Fruit fly (Drosophila melanogaster): ENCODE results near the gene CG14042.

Gene CG14042

DNA sequence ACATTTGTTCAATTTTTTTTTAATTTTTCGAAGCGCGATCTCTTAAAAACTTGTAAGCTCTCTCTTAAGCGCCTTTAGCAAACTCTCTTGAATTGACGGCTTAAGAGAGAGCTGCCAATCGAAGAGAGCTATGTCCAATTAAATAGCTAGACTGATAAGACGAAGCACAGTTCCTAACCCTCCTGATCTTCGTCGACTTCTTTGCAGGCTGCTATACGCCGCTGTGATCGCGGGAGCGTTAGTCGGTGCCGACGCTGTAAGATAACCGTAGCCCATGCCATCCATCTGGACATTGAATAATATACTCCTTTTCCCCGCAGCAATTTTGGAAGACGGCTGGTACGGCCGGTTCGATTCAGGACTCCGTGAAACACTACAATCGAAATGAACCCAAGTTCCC, 7.0 kb upstream of the CG14042 start:
- TF ChIP-seq CG8478 (optimal IDR thresholded peaks at IDR 0.05), result no peak
- no peak for TF ChIP-seq CTCF (optimal IDR thresholded peaks at IDR 0.05)

DNA sequence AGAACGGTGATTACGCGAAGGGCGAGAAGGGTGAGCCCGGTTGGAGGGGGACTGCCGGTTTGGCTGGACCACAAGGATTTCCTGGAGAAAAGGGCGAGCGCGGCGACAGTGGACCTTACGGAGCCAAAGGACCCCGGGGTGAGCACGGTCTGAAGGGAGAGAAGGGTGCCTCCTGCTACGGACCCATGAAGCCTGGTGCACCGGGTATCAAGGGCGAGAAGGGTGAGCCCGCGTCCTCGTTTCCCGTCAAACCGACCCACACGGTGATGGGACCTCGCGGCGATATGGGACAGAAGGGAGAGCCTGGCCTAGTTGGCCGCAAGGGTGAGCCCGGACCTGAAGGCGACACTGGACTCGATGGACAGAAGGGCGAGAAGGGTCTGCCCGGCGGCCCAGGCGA, 6.1 kb upstream of the CG14042 start:
- TF ChIP-seq CG8478 (optimal IDR thresholded peaks at IDR 0.05) (no peak), CTCF (optimal IDR thresholded peaks at IDR 0.05) (no peak)

DNA sequence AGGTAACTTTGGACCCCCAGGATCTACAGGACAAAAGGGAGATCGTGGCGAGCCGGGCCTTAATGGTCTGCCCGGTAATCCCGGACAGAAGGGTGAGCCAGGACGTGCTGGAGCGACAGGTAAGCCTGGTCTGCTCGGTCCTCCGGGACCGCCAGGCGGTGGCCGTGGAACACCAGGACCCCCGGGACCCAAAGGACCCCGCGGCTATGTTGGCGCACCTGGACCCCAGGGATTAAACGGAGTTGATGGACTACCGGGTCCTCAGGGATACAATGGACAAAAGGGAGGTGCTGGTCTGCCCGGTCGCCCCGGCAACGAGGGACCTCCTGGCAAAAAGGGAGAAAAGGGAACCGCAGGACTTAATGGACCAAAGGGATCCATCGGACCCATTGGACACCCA, 5.6 kb upstream of the CG14042 start:
- TF ChIP-seq CTCF (optimal IDR thresholded peaks at IDR 0.05), result no peak
- TF ChIP-seq CG8478 (optimal IDR thresholded peaks at IDR 0.05), result no peak

DNA sequence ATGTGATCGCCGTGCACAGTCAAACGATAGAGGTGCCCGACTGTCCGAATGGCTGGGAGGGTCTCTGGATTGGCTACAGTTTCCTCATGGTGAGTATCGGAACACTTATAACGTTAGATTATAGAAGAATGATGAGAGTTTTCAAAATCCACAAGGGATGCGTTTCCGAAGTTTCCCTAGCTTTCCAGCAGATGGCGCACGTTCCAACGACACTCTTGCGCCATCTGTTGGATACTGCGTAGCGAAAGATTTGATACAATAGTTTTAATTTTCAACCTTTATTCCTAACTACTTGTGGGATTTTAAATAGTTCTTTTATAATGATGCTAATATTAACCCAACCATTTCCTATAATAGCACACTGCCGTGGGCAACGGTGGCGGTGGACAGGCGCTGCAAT, 1.4 kb upstream of the CG14042 start:
- TF ChIP-seq CTCF (optimal IDR thresholded peaks at IDR 0.05) (peak; percentile 87 to 88), CG8478 (optimal IDR thresholded peaks at IDR 0.05) (no peak)

DNA sequence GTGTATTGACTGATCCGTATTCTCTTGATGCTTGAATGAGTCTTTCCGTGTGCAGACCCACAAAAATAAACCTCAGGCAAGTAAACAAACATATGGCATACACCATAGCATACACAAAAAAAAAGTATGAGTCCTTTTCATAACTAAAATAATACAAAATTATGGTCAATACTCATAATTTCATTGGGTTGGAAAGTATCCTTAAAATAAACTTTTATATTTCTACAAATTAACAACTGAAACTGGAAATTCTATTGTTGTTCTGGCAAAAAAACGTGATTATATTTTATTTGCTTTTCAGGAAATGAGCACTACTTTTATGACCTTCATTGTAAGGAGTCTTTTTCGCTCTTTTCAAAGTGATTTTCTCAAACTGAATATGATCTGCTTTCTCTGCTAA, 4.6 kb downstream of the CG14042 start:
- no peak for TF ChIP-seq CG8478 (optimal IDR thresholded peaks at IDR 0.05)
- no peak for TF ChIP-seq CTCF (optimal IDR thresholded peaks at IDR 0.05)

DNA sequence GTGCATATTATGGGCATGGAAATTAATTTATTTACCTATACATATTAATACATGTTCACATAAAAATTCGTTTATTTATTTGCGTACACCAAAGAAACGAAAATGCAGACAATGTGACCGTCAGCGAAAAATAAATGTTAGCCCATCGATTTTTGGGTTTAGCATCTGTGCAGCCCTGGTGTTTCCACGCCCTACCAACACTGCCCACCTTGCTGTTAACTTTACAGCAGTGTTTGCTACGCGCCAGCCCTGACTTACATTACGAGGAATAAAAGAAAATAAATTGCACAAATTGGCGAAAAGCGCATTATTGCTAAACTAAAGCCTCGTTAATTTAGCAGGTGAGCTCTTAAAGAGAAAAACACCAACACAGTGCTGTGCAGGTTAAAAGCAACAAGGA, 5.5 kb downstream of the CG14042 start, which contains the start of the genes CG33995, CG44000 and CG44001:
Gene CG33995 (plus strand): TSS at position 228 of the 400 bp plus-strand sequence.
Gene CG44000 (plus strand): TSS at position 228 of the 400 bp plus-strand sequence.
Gene CG44001 (plus strand): TSS at position 228 of the 400 bp plus-strand sequence.
- TF ChIP-seq CTCF (optimal IDR thresholded peaks at IDR 0.05), result peak in 1 of 2 experiments; percentile 23
- no peak for TF ChIP-seq CG8478 (optimal IDR thresholded peaks at IDR 0.05)

DNA sequence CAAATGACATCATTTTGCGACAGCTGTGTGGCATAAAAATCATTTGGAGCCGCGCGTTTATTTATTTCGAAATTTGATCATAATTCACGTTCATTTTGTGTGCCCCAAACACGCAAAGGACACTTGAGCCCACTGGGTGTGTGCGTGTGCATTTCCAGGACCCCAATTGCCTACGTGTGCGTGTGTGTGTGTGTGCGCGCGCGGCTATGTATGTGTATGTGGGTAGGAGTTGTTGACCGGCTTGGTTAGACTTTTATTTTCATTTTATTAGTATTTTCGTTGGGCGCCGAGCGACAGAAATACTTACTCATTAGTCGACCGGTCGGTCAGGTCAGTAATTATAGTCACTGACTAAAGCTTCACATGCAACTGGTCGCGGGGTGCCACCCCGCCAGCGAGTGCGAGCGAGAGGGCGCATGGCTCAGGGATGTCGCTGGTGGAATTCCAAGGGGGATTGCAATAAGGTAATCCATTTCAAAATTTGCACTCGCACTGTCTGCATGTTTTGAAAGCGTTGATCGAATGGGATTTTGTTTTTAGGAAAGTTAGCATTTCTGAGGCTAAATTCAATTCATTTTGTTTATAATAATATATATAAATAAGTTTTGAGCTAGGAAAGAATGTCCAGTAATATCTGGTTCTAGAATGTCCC, 6.1 kb downstream of the CG14042 start:
- no peak for TF ChIP-seq CTCF (optimal IDR thresholded peaks at IDR 0.05)
- TF ChIP-seq CG8478 (optimal IDR thresholded peaks at IDR 0.05), result no peak

DNA sequence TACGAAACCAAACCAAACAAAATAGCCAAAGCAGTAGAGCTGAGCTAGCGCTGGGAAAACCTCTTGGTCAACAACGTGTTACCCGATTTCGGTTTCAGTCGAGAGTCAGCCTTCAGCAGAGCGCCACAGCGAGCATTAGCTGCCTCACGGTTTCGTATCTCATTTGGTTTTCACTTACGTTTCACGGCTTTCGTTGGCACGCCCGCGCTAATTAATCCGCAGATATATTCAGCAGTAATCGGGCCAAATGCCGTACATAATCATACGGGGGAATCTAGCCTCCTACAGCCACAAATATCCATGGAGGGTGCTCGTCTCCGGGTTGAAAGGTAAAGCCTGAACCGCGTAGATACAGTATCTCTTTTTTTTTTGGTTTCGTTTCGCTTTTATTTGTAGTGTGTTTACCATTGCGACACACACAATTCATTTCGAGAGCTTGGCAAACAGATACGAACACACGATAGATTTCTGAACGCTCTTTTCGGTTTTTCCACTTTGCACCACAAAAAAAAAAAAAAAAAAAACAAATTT, 6.9 kb downstream of the CG14042 start, which contains the start of gene CG31650:
Gene CG31650 (minus strand): TSS at position 352 of the 531 bp plus-strand sequence.
- no peak for TF ChIP-seq CTCF (optimal IDR thresholded peaks at IDR 0.05)
- TF ChIP-seq CG8478 (optimal IDR thresholded peaks at IDR 0.05), result no peak

DNA sequence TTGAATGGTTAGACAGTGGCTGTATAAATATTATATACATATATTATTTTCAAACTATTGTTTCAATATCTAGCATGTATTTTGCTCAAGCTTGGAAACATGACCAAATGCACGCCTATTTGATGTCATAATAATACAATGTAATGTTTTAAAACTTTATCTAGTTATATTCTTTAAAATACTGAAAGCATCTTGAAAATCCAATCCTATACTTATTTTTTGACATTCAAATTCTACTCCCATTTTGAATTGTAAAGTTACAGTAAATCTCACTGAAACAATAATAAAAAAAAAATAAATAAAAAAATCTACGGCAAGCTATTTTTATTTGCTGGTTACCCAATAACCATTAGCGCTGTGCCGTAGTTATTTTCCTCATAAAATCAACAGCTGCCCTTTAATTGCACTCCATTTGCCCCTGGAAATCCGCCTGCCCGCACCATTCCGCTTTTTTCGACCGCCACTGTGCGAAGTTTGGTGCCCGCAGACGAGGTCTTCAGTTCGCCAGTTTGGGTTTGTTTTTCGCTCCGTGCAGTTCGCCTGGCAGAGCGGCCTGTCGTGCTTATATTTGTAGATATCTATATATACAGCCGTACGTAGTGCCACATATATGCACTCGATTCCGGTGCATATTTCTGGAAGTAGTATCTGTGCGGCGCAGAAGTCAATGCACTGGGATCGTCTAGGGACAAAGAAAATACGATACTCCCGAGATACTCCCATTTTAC, 7.5 kb downstream of the CG14042 start:
- TF ChIP-seq CG8478 (optimal IDR thresholded peaks at IDR 0.05) (no peak), CTCF (optimal IDR thresholded peaks at IDR 0.05) (no peak)

DNA sequence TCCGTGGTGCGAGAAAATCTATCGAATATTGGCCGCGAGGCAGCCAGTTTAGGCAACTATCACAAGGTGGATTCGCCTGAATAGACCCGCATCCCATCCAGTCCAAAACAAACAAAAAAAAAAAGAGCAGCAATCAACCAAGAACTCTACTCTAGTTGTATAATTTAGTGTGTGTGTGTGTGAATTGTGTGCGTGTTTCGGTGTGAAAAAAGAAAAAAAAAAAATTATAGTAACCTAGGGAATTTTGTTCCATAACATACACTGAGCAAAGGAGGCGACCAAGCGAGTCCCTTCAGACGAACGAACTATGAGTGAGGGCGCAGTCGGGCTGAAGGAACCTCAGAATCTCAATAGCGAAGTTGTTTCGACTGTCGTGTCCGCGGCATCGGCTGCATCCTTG, 8.8 kb downstream of the CG14042 start:
- no peak for TF ChIP-seq CG8478 (optimal IDR thresholded peaks at IDR 0.05)
- no peak for TF ChIP-seq CTCF (optimal IDR thresholded peaks at IDR 0.05)

DNA sequence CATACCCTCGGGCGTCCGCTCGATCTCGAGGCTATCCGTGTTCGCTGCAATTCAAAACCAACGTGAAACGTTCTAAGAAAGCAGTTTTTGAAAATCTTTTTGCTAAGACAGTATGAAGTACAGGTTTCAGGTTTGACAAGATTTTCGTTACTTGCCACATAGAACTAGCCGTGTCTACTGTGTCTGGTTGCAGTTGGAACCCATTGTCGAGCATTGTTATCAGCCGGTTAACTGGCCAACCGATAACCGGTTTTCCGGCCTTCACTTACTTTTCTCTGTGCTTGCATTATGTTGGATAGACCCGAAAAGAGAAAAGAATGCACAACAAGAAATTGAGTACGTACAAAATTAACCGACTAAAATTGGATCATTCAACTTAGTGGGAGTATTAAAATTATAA, 12.5 kb downstream of the CG14042 start:
- TF ChIP-seq CTCF (optimal IDR thresholded peaks at IDR 0.05) (no peak), CG8478 (optimal IDR thresholded peaks at IDR 0.05) (no peak)

DNA sequence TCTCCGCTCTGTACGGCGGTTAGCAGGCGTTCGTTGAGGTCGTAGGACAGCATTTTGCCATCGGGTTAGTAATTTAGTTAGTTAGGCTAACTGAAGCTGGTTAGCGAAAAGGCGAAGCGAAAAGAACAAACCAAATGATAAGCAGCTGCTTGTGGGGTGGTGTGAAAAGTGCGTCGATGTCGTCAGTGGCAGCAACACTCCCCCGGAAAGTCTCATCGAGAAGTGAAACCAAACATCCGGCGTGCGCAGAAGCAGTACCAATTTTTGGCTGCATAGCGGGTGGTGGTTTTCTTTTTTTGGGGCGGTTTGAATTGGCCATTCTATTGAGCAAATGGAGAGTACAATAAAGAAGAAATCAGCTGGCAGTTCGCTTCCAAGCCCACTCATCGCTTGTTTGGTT, 13.3 kb downstream of the CG14042 start, which contains the start of gene CG9121:
Gene CG9121 (minus strand): TSS at position 238 of the 400 bp plus-strand sequence.
- TF ChIP-seq CTCF (optimal IDR thresholded peaks at IDR 0.05) (no peak), CG8478 (optimal IDR thresholded peaks at IDR 0.05) (no peak)

DNA sequence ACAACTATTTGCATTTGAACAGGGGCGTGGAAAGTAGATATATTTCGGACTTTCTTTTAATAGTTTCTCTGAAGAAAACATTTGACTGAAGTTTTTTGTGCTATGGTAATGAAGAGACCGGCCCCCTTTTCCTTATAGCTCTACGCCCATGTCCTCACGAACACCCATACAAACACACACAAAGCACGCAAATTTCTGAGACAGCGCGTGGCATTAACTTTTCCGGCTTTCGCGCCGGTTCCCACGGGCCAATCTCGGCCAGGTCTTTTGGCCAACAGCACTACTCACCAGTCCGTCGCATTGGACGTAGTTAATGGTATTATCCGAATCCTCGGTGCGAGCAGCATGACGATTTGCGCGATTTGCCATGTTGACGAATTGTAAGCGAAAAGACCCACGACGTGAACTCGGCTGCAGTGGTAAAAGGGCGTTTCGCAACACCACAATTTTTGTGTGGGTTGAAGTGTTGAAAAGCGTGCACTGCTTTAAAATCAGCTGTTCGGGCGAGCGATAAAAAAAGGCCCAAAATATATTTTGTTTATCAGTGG, 14.9 kb downstream of the CG14042 start, which contains the start of gene senju:
Gene senju (plus strand): TSS at position 477 of the 548 bp plus-strand sequence.
- TF ChIP-seq CTCF (optimal IDR thresholded peaks at IDR 0.05), result peak in 1 of 2 experiments; percentile 1
- no peak for TF ChIP-seq CG8478 (optimal IDR thresholded peaks at IDR 0.05)

DNA sequence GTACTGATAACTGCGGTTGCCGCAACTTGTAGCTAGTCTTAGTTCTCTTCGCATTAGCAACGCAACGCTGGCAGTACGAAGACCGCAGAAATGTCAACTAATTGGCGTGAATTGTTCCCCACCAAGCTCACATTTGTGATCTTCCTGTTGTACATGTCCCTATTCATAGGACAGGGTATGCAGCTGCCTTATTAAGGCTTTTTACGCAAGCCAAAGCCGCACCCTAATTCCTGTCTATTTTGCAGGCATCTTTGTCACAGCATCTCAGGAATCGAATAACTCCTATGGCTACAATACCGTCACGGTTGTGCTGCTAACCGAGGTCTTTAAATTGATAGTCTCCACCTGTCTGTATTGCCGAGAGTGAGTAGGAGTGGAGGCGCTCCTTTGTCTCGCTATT, 15.5 kb downstream of the CG14042 start, which contains the start of gene eIF3h:
Gene eIF3h (minus strand): TSS at position 101 of the 400 bp plus-strand sequence.
- TF ChIP-seq CG8478 (optimal IDR thresholded peaks at IDR 0.05) (no peak), CTCF (optimal IDR thresholded peaks at IDR 0.05) (no peak)

DNA sequence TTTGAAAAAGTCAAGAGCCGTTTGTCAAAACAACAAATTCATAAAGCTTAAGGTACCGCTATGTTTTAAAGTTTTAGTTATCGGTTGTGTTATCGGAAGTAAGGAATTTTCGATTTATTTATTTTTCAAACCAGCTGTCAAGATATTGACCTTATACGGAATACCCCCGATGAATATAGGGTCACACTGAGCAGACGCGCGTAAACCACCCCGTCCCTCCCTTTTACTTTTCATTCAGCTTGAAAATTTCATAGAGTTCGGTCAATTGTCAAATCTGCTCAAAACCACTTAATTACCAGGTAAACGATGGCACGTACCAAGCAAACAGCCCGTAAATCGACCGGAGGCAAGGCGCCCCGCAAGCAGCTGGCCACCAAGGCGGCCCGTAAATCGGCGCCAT, 17.4 kb downstream of the CG14042 start, which contains the start of the genes CG14036 and His3.3A:
Gene CG14036 (minus strand): TSS at position 64 of the 400 bp plus-strand sequence.
Gene His3.3A (plus strand): TSS at position 106 of the 400 bp plus-strand sequence.
- TF ChIP-seq CG8478 (optimal IDR thresholded peaks at IDR 0.05), result no peak
- TF ChIP-seq CTCF (optimal IDR thresholded peaks at IDR 0.05), result peak; percentile 5 to 21

Data from S2 (cell line).